Fruit fly (Drosophila melanogaster) whole organism, pupa: Measurements from ENCODE around the gene CG45067.

Experiments used
- CG34367 ChIP-seq: fragments of 200-800 bp; sonication (Bioruptor generic); optimal IDR thresholded peaks from 2 replicates; lab custom pipeline; 2018; ENCODE audit warnings: missing biosample characterization, mild to moderate bottlenecking, missing genetic modification characterization
- CG9948 ChIP-seq: fragments of 200-800 bp; sonication (Bioruptor generic); optimal IDR thresholded peaks from 2 replicates; lab custom pipeline; 2018; ENCODE audit warnings: missing biosample characterization, mild to moderate bottlenecking, missing genetic modification characterization, moderate library complexity
- Ets98B ChIP-seq: fragments of 200-800 bp; sonication (Bioruptor generic); IDR thresholded peaks from 2 replicates; pipeline ENCODE4 v1.3.6; 2022; ENCODE audit warnings: missing biosample characterization, missing genetic modification characterization

DNA sequence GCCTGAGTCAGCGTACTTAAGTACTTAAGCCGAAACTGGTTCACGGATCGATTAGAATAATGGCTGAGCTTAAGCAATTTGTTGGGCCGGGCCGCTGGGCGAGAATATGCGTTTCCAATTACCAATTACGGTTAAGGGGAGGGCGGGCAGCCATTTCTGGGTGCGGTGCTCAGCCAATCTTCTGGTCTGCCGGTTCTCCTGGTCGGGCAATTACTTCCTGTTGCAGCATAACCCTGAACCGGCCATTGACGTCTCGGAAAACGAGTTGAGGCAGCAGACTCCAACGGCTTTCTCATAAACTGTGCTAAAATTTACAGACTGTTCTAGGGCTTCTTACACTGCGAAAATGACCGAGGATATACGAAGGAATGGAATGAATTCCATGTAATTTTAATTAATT, 13.1 kb downstream of the CG45067 start:
- no peak for TF ChIP-seq CG9948 (tag; lab: Kevin White, UChicago)
- TF ChIP-seq Ets98B (GFP tag; lab: Robert Waterston, UW) = no peak
- TF ChIP-seq CG34367 (tag; lab: Kevin White, UChicago) = peak; percentile 1
